Fruit fly (Drosophila melanogaster) whole organism, wandering third instar larva: ENCODE data around the gene Galphaf.

Source experiments
- CG9705 ChIP-seq: fragments of 200-800 bp; sonication (Bioruptor generic); optimal IDR thresholded peaks from 2 replicates; lab custom pipeline; 2018; ENCODE audit warnings: missing biosample characterization, mild to moderate bottlenecking, missing genetic modification characterization
- Dfd ChIP-seq: fragments of >200 bp; optimal IDR thresholded peaks from 2 replicates; lab custom pipeline; 2017; ENCODE audit warnings: missing biosample characterization, missing genetic modification characterization
- Dif ChIP-seq: fragments of 200-275, 200-300 bp; sonication (Bioruptor generic); optimal IDR thresholded peaks from 2 replicates; lab custom pipeline; 2018; ENCODE audit warnings: missing biosample characterization, missing genetic modification characterization; ENCODE audit not compliant: partially characterized antibody
- GATAd ChIP-seq: sonication (Bioruptor generic); optimal IDR thresholded peaks from 2 replicates; lab custom pipeline; 2016; ENCODE audit warnings: missing biosample characterization, missing genetic modification characterization
- HLH106 ChIP-seq: fragments of 200-800 bp; optimal IDR thresholded peaks from 3 replicates; lab custom pipeline; 2019; ENCODE audit warnings: missing biosample characterization, mild to moderate bottlenecking, missing genetic modification characterization, moderate library complexity
- Hnf4 ChIP-seq: fragments of 200-800 bp; sonication (Bioruptor generic); optimal IDR thresholded peaks from 2 replicates; lab custom pipeline; 2016; ENCODE audit warnings: missing biosample characterization, mild to moderate bottlenecking, missing genetic modification characterization
- Hr78 ChIP-seq: fragments of >200 bp; optimal IDR thresholded peaks from 2 replicates; lab custom pipeline; 2017; ENCODE audit warnings: missing biosample characterization, missing genetic modification characterization
- Hr83 ChIP-seq: fragments of 200-300 bp; sonication (Bioruptor generic); optimal IDR thresholded peaks from 2 replicates; lab custom pipeline; 2016; ENCODE audit warnings: missing biosample characterization, mild to moderate bottlenecking, missing genetic modification characterization, moderate library complexity; ENCODE audit not compliant: poor library complexity, severe bottlenecking
- Jra ChIP-seq: sonication (Bioruptor generic); optimal IDR thresholded peaks from 2 replicates; lab custom pipeline; 2016; ENCODE audit warnings: missing biosample characterization, missing genetic modification characterization
- Mio ChIP-seq: sonication (Bioruptor generic); optimal IDR thresholded peaks from 2 replicates; lab custom pipeline; 2016; ENCODE audit warnings: missing biosample characterization, missing genetic modification characterization
- Myc ChIP-seq: fragments of >200 bp; optimal IDR thresholded peaks from 2 replicates; lab custom pipeline; 2017
- OdsH ChIP-seq: fragments of 200-800 bp; sonication (Bioruptor generic); optimal IDR thresholded peaks from 2 replicates; lab custom pipeline; 2016; ENCODE audit warnings: missing biosample characterization, mild to moderate bottlenecking, missing genetic modification characterization
- Rel ChIP-seq, 2 experiments: fragments of 200-800 bp; sonication (Bioruptor generic) in 1 of 2; optimal IDR thresholded peaks; 2 replicates in 1 of 2; 3 replicates in 1 of 2; lab custom pipeline; 2016 to 2019; ENCODE audit warnings: mild to moderate bottlenecking in 2 of 2, missing biosample characterization in 2 of 2, missing genetic modification characterization in 2 of 2, moderate library complexity in 1 of 2
- Sp1 ChIP-seq: fragments of 200-800 bp; sonication (Bioruptor generic); optimal IDR thresholded peaks from 3 replicates; lab custom pipeline; 2019; ENCODE audit warnings: missing biosample characterization, mild to moderate bottlenecking, missing genetic modification characterization, moderate library complexity
- Vsx2 ChIP-seq: fragments of 200-300, 225-300 bp; sonication (Bioruptor generic); optimal IDR thresholded peaks from 2 replicates; lab custom pipeline; 2018; ENCODE audit warnings: missing biosample characterization, missing genetic modification characterization; ENCODE audit not compliant: partially characterized antibody
- br ChIP-seq: fragments of 200-800 bp; sonication (Bioruptor generic); optimal IDR thresholded peaks from 2 replicates; lab custom pipeline; 2016; ENCODE audit warnings: missing biosample characterization, missing genetic modification characterization
- brk ChIP-seq: fragments of 200-800 bp; sonication (Bioruptor generic); optimal IDR thresholded peaks from 2 replicates; lab custom pipeline; 2016; ENCODE audit warnings: missing biosample characterization, mild to moderate bottlenecking, missing genetic modification characterization
- dmrt93B ChIP-seq: fragments of 200-800 bp; sonication (Bioruptor generic); optimal IDR thresholded peaks from 2 replicates; lab custom pipeline; 2018; ENCODE audit warnings: missing biosample characterization, mild to moderate bottlenecking, missing genetic modification characterization
- dsf ChIP-seq: sonication (Bioruptor generic); optimal IDR thresholded peaks from 2 replicates; lab custom pipeline; 2016; ENCODE audit warnings: missing biosample characterization, missing genetic modification characterization, borderline replicate concordance
- ey ChIP-seq: fragments of 200-800 bp; sonication (Bioruptor generic); optimal IDR thresholded peaks from 2 replicates; lab custom pipeline; 2016; ENCODE audit warnings: missing biosample characterization, missing genetic modification characterization
- foxo ChIP-seq, 2 experiments: fragments of 200-800 bp; sonication (Bioruptor generic); optimal IDR thresholded peaks; 2 replicates in 1 of 2; 3 replicates in 1 of 2; lab custom pipeline; 2016 to 2017; ENCODE audit warnings: missing biosample characterization in 2 of 2, missing genetic modification characterization in 2 of 2
- fru ChIP-seq: fragments of 200-800 bp; sonication (Bioruptor generic); optimal IDR thresholded peaks from 3 replicates; lab custom pipeline; 2016; ENCODE audit warnings: missing biosample characterization, mild to moderate bottlenecking, missing genetic modification characterization
- h ChIP-seq: fragments of 200-800 bp; sonication (Bioruptor generic); optimal IDR thresholded peaks from 3 replicates; lab custom pipeline; 2016; ENCODE audit warnings: missing biosample characterization, mild to moderate bottlenecking, missing genetic modification characterization
- jim ChIP-seq: fragments of 175-275, 200-325 bp; sonication (Bioruptor generic); optimal IDR thresholded peaks from 2 replicates; lab custom pipeline; 2016; ENCODE audit warnings: missing biosample characterization, mild to moderate bottlenecking, missing genetic modification characterization
- pan ChIP-seq: fragments of >200 bp; optimal IDR thresholded peaks from 2 replicates; lab custom pipeline; 2017
- psq ChIP-seq: fragments of 200-800 bp; sonication (Bioruptor generic); optimal IDR thresholded peaks from 3 replicates; lab custom pipeline; 2017; ENCODE audit warnings: missing biosample characterization, mild to moderate bottlenecking, missing genetic modification characterization, moderate library complexity
- rgr ChIP-seq: fragments of 200-800 bp; sonication (Bioruptor generic); optimal IDR thresholded peaks from 3 replicates; lab custom pipeline; 2016; ENCODE audit warnings: missing biosample characterization, mild to moderate bottlenecking, missing genetic modification characterization
- sage ChIP-seq: fragments of 200-800 bp; sonication (Bioruptor generic); optimal IDR thresholded peaks from 2 replicates; lab custom pipeline; 2016; ENCODE audit warnings: missing biosample characterization, mild to moderate bottlenecking, missing genetic modification characterization
- sv ChIP-seq: fragments of 200-800 bp; sonication (Bioruptor generic); optimal IDR thresholded peaks from 3 replicates; lab custom pipeline; 2016; ENCODE audit warnings: missing biosample characterization, missing genetic modification characterization
- usp ChIP-seq: fragments of >200 bp; optimal IDR thresholded peaks from 2 replicates; lab custom pipeline; 2017; ENCODE audit warnings: missing biosample characterization, missing genetic modification characterization

The Galphaf gene

DNA sequence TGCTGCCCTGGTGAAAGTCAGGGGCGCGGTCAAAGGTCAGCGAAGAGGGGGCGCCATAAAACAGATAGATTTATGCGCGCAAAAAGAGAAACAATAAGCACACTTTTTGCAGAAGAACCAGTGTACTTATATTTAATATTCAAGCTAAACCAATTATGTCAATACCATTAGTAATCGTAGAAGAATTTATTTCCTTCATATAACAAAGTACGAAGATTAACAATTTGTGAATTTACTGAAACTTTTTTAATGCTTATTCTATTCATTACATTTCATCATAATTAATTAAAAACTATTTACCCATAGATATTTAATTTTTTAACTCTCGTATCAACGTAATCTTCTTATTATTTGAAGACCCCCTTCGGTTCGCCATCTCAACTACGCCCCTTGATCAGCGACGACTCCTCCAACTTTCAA lies 25.6 kb downstream of the Galphaf start (continued):
- TF ChIP-seq OdsH (peak; percentile 49), CG9705 (GFP tag; lab: Kevin White, UChicago) (no peak), dmrt93B (GFP tag; lab: Kevin White, UChicago) (peak; percentile 14), dsf (GFP tag; lab: Kevin White, UChicago) (no peak), GATAd (GFP tag; lab: Kevin White, UChicago) (no peak), pan (lab: Kevin White, UChicago) (no peak), Mio (no peak), rgr (GFP tag; lab: Kevin White, UChicago) (peak; percentile 20), Sp1 (peak; percentile 41)

DNA sequence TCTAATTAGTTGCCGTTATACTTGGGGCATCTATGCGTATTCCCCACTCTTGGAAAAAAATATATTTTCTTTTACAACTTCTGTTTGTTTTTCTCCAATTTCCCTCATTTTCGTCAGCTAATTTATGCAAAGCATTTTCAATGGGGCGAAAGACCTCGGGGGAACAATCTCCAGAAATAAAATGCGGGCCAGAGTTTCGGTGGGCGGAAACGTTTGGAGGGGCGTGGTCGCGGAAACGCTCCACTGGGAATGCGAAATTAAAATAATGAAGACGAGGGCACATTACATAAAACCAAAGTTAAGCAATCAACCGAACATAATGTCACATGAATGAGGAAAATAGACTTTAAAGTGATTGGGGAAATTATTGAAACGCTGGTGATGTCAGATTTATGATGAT lies 26.6 kb downstream of the Galphaf start:
- TF ChIP-seq Myc (lab: Kevin White, UChicago) (no peak), pan (lab: Kevin White, UChicago) (no peak), usp (GFP tag; lab: Kevin White, UChicago) (no peak), Hr83 (GFP tag; lab: Kevin White, UChicago) (no peak), OdsH (no peak), rgr (GFP tag; lab: Kevin White, UChicago) (no peak), foxo (GFP tag; optimal IDR thresholded peaks at IDR 0.05; lab: Kevin White, UChicago) (no peak), br (GFP tag; lab: Kevin White, UChicago) (no peak), brk (GFP tag; lab: Kevin White, UChicago) (no peak), dmrt93B (GFP tag; lab: Kevin White, UChicago) (no peak), dsf (GFP tag; lab: Kevin White, UChicago) (no peak), HLH106 (no peak), Jra (GFP tag; lab: Kevin White, UChicago) (no peak), Dfd (no peak), Hr78 (GFP tag; lab: Kevin White, UChicago) (no peak), Mio (no peak)

DNA sequence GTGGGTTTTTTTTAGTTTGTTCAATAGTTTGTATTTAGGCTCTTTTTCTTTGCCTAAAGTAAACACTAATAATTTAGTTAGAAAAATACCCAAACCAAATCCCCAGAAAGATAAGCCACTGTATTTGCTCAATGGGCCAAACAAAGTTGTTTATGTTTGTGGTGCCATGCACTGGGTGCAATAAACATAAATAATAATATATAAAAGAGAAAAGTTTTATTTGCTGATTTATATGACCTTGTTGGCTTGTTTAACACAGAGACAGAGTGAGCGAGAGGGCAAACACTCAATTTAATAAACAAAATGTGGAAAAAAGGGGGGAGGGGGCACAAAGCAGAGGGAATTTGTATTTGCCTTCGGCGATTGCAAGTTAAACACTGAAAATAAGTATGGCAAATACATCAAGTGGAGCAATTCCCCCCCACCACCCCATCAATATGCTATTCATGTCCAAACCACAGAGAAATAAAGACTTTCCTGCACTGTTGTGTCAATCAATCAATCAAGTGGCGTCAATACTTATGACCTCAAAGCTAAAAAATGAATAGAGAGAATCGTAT lies 27.1 kb downstream of the Galphaf start:
- TF ChIP-seq HLH106 (peak; percentile 0), rgr (GFP tag; lab: Kevin White, UChicago) (peak; percentile 38), foxo (GFP tag; optimal IDR thresholded peaks at IDR 0.05; lab: Kevin White, UChicago) (peak in 1 of 2 experiments; percentile 11), fru (no peak), h (GFP tag; lab: Kevin White, UChicago) (peak; percentile 4)

DNA sequence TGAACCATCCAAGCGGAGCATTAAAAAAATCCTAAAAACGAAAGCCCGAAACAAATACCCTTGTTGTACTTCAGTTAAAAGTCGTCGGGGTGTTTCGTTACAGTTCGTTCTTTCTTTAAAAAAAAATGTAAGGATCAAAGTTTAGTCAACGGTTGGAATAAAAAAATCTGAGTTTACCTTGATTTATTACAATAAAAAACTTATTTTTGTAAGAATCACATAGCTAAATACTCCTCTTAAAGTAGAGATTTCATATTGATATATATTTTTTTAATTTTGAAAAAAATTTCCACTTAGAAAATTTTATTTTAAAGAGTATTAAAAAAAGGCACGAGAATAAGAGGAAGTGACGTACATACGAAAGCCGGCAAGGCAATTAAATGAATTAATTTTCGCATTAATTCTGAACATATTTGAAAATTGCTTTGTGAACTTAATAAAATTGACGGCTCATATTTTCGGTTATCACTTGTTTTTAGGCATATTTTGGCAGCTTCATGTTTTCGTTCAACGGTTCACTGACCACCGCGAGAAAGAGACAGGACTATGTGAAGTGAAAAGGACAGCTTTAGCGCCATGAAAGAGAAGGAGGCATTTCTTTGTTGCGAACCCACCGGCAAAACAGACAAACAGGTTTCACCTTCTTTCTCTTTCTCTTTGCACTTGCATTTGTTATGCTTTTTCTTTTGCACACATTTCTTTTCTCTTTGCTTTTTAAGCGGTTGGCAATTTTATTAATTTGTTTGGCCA lies 28.9 kb downstream of the Galphaf start:
- TF ChIP-seq Dif (GFP tag; lab: Kevin White, UChicago) (peak; percentile 11), HLH106 (peak; percentile 14), fru (peak; percentile 29), Rel (GFP tag; optimal IDR thresholded peaks at IDR 0.05; lab: Kevin White, UChicago) (no peak), Rel (tag; optimal IDR thresholded peaks at IDR 0.05; lab: Kevin White, UChicago) (no peak), Sp1 (peak; percentile 2), psq (GFP tag; lab: Kevin White, UChicago) (peak; percentile 78), Vsx2 (no peak), foxo (GFP tag; optimal IDR thresholded peaks at IDR 0.05; lab: Kevin White, UChicago) (peak in 1 of 2 experiments; percentile 31), h (GFP tag; lab: Kevin White, UChicago) (peak; percentile 14)

DNA sequence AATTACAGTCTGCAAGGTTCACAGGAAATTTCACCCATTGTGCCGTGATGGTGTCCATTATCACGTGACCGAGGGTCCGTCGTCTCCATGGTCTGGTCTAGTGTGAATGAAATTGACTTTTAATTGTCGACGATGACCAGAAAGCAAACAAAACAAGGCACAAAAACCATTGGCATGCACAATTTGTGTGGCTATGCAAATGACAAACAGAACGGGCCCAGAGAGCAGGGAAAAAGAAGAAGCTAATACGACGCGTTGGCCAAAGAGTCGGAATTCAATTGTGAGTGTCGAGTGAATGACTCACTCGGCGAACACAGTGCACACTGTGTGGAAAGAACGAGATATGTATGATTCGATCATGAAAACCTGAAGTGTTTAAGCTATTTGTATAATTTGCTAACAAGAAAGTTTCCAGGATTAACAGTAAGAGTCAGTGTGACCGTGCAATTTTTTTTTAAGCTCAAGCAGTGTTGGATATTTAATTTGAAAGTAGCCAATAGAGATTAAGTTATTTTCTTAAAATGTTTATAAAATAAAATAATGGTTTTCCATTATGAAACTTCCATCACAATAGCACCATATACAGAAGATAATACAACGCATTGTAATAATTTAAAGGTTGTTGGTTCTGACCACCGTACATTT lies 32.0 kb downstream of the Galphaf start:
- TF ChIP-seq sage (no peak), Mio (no peak), CG9705 (GFP tag; lab: Kevin White, UChicago) (no peak), psq (GFP tag; lab: Kevin White, UChicago) (peak; percentile 14), h (GFP tag; lab: Kevin White, UChicago) (peak; percentile 33), br (GFP tag; lab: Kevin White, UChicago) (no peak), rgr (GFP tag; lab: Kevin White, UChicago) (peak; percentile 13), pan (lab: Kevin White, UChicago) (no peak), foxo (GFP tag; optimal IDR thresholded peaks at IDR 0.05; lab: Kevin White, UChicago) (peak in 1 of 2 experiments; percentile 21), Dif (GFP tag; lab: Kevin White, UChicago) (no peak), ey (GFP tag; lab: Kevin White, UChicago) (peak; percentile 14), Hnf4 (no peak), Dfd (no peak), jim (GFP tag; lab: Kevin White, UChicago) (no peak), Jra (GFP tag; lab: Kevin White, UChicago) (peak; percentile 20), sv (no peak)
